Worm (Caenorhabditis elegans) whole organism, late embryonic: ENCODE measurements around the gene twk-24.

Experiments
- C08G9.2 ChIP-seq: sonication (generic microtip); optimal IDR thresholded peaks from 2 replicates; lab custom pipeline; 2016; ENCODE audit warnings: mild to moderate bottlenecking, missing genetic modification characterization, moderate library complexity, missing compliant biosample characterization
- F13H6.1 ChIP-seq: sonication (generic microtip); optimal IDR thresholded peaks from 2 replicates; lab custom pipeline; 2016; ENCODE audit warnings: missing genetic modification characterization, missing compliant biosample characterization
- K02D7.2 ChIP-seq: sonication (generic microtip); optimal IDR thresholded peaks from 2 replicates; lab custom pipeline; 2017; ENCODE audit warnings: mild to moderate bottlenecking, missing genetic modification characterization, missing compliant biosample characterization
- Y22D7AL.16 ChIP-seq: sonication (generic microtip); optimal IDR thresholded peaks from 2 replicates; lab custom pipeline; 2016; ENCODE audit warnings: missing genetic modification characterization, missing compliant biosample characterization
- ahr-1 ChIP-seq: sonication (generic microtip); optimal IDR thresholded peaks from 2 replicates; lab custom pipeline; 2016; ENCODE audit warnings: missing genetic modification characterization, missing compliant biosample characterization
- ama-1 ChIP-seq: fragments of 150-350 bp; optimal IDR thresholded peaks from 2 replicates; lab custom pipeline; 2014
- ceh-2 ChIP-seq: sonication (generic microtip); optimal IDR thresholded peaks from 2 replicates; lab custom pipeline; 2016; ENCODE audit warnings: missing genotype, missing genetic modification characterization, missing compliant biosample characterization
- ceh-24 ChIP-seq: sonication (generic microtip); optimal IDR thresholded peaks from 2 replicates; lab custom pipeline; 2016; ENCODE audit warnings: mild to moderate bottlenecking, missing genetic modification characterization, missing compliant biosample characterization
- ceh-30 ChIP-seq: fragments of 150-350 bp; optimal IDR thresholded peaks from 2 replicates; lab custom pipeline; 2014; ENCODE audit warnings: missing biosample characterization, missing genetic modification characterization
- ceh-31 ChIP-seq: sonication (generic microtip); optimal IDR thresholded peaks from 2 replicates; lab custom pipeline; 2016; ENCODE audit warnings: missing genetic modification characterization, missing compliant biosample characterization
- ceh-45 ChIP-seq: fragments of 200-800 bp; sonication (Bioruptor generic); IDR thresholded peaks from 2 replicates; pipeline ENCODE4 v1.3.6; 2022; ENCODE audit warnings: missing genetic modification reagents, missing genetic modification characterization, missing compliant biosample characterization
- ceh-48 ChIP-seq: sonication (generic microtip); optimal IDR thresholded peaks from 2 replicates; lab custom pipeline; 2016; ENCODE audit warnings: missing genetic modification characterization, inconsistent platforms, missing compliant biosample characterization
- che-1 ChIP-seq: sonication (generic microtip); optimal IDR thresholded peaks from 2 replicates; lab custom pipeline; 2016; ENCODE audit warnings: mild to moderate bottlenecking, missing genetic modification characterization, missing compliant biosample characterization
- dmd-4 ChIP-seq: sonication (generic microtip); optimal IDR thresholded peaks from 2 replicates; lab custom pipeline; 2016; ENCODE audit warnings: borderline replicate concordance, missing genetic modification characterization, missing compliant biosample characterization
- elt-2 ChIP-seq: sonication (generic microtip); optimal IDR thresholded peaks from 2 replicates; lab custom pipeline; 2016; ENCODE audit warnings: missing genetic modification reagents, missing genetic modification characterization, missing compliant biosample characterization
- elt-4 ChIP-seq: sonication (generic microtip); optimal IDR thresholded peaks from 2 replicates; lab custom pipeline; 2016; ENCODE audit warnings: missing genetic modification characterization, missing compliant biosample characterization
- eyg-1 ChIP-seq: sonication (generic microtip); optimal IDR thresholded peaks from 2 replicates; lab custom pipeline; 2016; ENCODE audit warnings: missing genotype, missing genetic modification characterization, missing compliant biosample characterization
- fax-1 ChIP-seq: sonication (generic microtip); optimal IDR thresholded peaks from 2 replicates; lab custom pipeline; 2016; ENCODE audit warnings: missing genotype, missing genetic modification characterization, missing compliant biosample characterization
- fkh-10 ChIP-seq: fragments of 150-350 bp; optimal IDR thresholded peaks from 2 replicates; lab custom pipeline; 2014; ENCODE audit warnings: missing biosample characterization, missing genetic modification reagents, missing genetic modification characterization
- fkh-6 ChIP-seq: sonication (generic microtip); optimal IDR thresholded peaks from 2 replicates; lab custom pipeline; 2016; ENCODE audit warnings: missing genetic modification characterization, missing compliant biosample characterization
- hlh-30 ChIP-seq: sonication (generic microtip); optimal IDR thresholded peaks from 2 replicates; lab custom pipeline; 2017; ENCODE audit warnings: antibody characterized with exemption, missing genetic modification characterization, missing compliant biosample characterization; ENCODE audit not compliant: insufficient read depth
- hlh-6 ChIP-seq: sonication (generic microtip); optimal IDR thresholded peaks from 2 replicates; lab custom pipeline; 2016; ENCODE audit warnings: missing genotype, missing genetic modification characterization, missing compliant biosample characterization
- hlh-8 ChIP-seq: sonication (generic microtip); optimal IDR thresholded peaks from 2 replicates; lab custom pipeline; 2016; ENCODE audit warnings: missing genotype, missing genetic modification characterization, missing compliant biosample characterization
- lim-6 ChIP-seq: sonication (generic microtip); optimal IDR thresholded peaks from 2 replicates; lab custom pipeline; 2016; ENCODE audit warnings: missing genetic modification characterization, missing compliant biosample characterization
- lin-11 ChIP-seq: fragments of 200-800 bp; sonication (Bioruptor generic); optimal IDR thresholded peaks from 2 replicates; lab custom pipeline; 2018; ENCODE audit warnings: mild to moderate bottlenecking, missing genetic modification characterization, missing compliant biosample characterization
- npax-4 ChIP-seq: sonication (generic microtip); optimal IDR thresholded peaks from 2 replicates; lab custom pipeline; 2016; ENCODE audit warnings: missing genetic modification characterization, missing compliant biosample characterization
- odd-2 ChIP-seq: sonication (generic microtip); optimal IDR thresholded peaks from 2 replicates; lab custom pipeline; 2017; ENCODE audit warnings: antibody characterized with exemption, mild to moderate bottlenecking, missing genetic modification characterization, missing compliant biosample characterization
- pax-1 ChIP-seq: fragments of 150-350 bp; optimal IDR thresholded peaks from 2 replicates; lab custom pipeline; 2014; ENCODE audit warnings: missing biosample characterization, missing genetic modification characterization
- pha-2 ChIP-seq: sonication (generic microtip); optimal IDR thresholded peaks from 2 replicates; lab custom pipeline; 2017; ENCODE audit warnings: mild to moderate bottlenecking, missing genetic modification characterization, missing compliant biosample characterization
- pqm-1 ChIP-seq: sonication (generic microtip); optimal IDR thresholded peaks from 2 replicates; lab custom pipeline; 2016; ENCODE audit warnings: missing genetic modification characterization, missing compliant biosample characterization
- ref-2 ChIP-seq: sonication (generic microtip); optimal IDR thresholded peaks from 2 replicates; lab custom pipeline; 2016; ENCODE audit warnings: missing genetic modification characterization, missing compliant biosample characterization
- rnt-1 ChIP-seq: sonication (generic microtip); optimal IDR thresholded peaks from 2 replicates; lab custom pipeline; 2016; ENCODE audit warnings: missing genetic modification characterization, missing compliant biosample characterization
- sdc-2 ChIP-seq: sonication (generic microtip); optimal IDR thresholded peaks from 2 replicates; lab custom pipeline; 2016; ENCODE audit warnings: missing genotype, missing genetic modification characterization, missing compliant biosample characterization
- sox-2 ChIP-seq: fragments of 200-800 bp; sonication (Bioruptor generic); IDR thresholded peaks from 2 replicates; pipeline ENCODE4 v1.3.6; 2022; ENCODE audit warnings: missing genetic modification reagents, missing genetic modification characterization, missing compliant biosample characterization
- sox-4 ChIP-seq: sonication (generic microtip); optimal IDR thresholded peaks from 2 replicates; lab custom pipeline; 2017; ENCODE audit warnings: mild to moderate bottlenecking, missing genetic modification characterization, inconsistent platforms, missing compliant biosample characterization
- tbx-2 ChIP-seq: sonication (generic microtip); optimal IDR thresholded peaks from 2 replicates; lab custom pipeline; 2016; ENCODE audit warnings: missing genetic modification characterization, missing compliant biosample characterization
- tbx-7 ChIP-seq: sonication (generic microtip); optimal IDR thresholded peaks from 2 replicates; lab custom pipeline; 2016; ENCODE audit warnings: missing genotype, missing genetic modification characterization, missing compliant biosample characterization
- unc-42 ChIP-seq: sonication (generic microtip); optimal IDR thresholded peaks from 2 replicates; lab custom pipeline; 2016; ENCODE audit warnings: missing genotype, missing genetic modification characterization, missing compliant biosample characterization
- unc-86 ChIP-seq: sonication (generic microtip); optimal IDR thresholded peaks from 2 replicates; lab custom pipeline; 2016; ENCODE audit warnings: missing genetic modification characterization, missing compliant biosample characterization
- zip-5 ChIP-seq: sonication (generic microtip); optimal IDR thresholded peaks from 2 replicates; lab custom pipeline; 2016; ENCODE audit warnings: missing genetic modification characterization, missing compliant biosample characterization
- ztf-16 ChIP-seq: sonication (generic microtip); optimal IDR thresholded peaks from 2 replicates; lab custom pipeline; 2017; ENCODE audit warnings: missing genetic modification characterization, missing compliant biosample characterization

twk-24 gene

DNA sequence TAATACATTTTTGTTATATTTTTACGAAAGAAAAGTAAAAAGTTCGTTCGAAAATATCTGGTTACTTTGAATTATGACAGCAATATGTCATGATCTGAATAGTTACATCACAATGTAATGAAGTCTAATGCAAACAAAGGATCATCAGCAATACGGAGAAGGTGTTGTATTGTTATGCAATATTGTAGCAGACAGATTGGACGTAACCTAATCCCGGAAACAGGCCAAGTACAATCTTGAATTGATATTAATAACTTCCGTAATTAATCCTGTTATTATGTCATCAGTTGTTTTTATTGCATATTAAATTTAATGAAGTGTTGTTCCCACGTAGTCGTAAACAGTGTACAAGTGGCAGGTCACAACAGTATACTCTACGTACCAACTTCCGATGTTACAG lies 12.4 kb upstream of the twk-24 start:
- TF ChIP-seq sox-2 (GFP tag; lab: Robert Waterston, UW): no peak
- TF ChIP-seq tbx-7 (tag; lab: Kevin White, UChicago): no peak
- TF ChIP-seq ztf-16 (tag; lab: Kevin White, UChicago): no peak
- TF ChIP-seq sox-4 (tag; lab: Kevin White, UChicago): no peak
- no peak for TF ChIP-seq che-1
- no peak for TF ChIP-seq fax-1 (tag; lab: Kevin White, UChicago)
- TF ChIP-seq unc-86 (tag; lab: Kevin White, UChicago): no peak
- no peak for TF ChIP-seq elt-4
- no peak for TF ChIP-seq npax-4
- TF ChIP-seq K02D7.2 (tag; lab: Kevin White, UChicago): no peak
- no peak for TF ChIP-seq zip-5 (tag; lab: Kevin White, UChicago)
- no peak for TF ChIP-seq ama-1 (lab: Kevin White, UChicago)
- TF ChIP-seq elt-2: no peak
- TF ChIP-seq eyg-1 (tag; lab: Kevin White, UChicago): no peak
- TF ChIP-seq ahr-1 (tag; lab: Kevin White, UChicago): no peak

ce11 chrV:12276946-12277345 lies 7.8 kb upstream of the twk-24 start, which contains the start of gene bnc-1:
bnc-1 (minus strand) TSS chrV:12277046.
- TF ChIP-seq hlh-30: no peak

DNA sequence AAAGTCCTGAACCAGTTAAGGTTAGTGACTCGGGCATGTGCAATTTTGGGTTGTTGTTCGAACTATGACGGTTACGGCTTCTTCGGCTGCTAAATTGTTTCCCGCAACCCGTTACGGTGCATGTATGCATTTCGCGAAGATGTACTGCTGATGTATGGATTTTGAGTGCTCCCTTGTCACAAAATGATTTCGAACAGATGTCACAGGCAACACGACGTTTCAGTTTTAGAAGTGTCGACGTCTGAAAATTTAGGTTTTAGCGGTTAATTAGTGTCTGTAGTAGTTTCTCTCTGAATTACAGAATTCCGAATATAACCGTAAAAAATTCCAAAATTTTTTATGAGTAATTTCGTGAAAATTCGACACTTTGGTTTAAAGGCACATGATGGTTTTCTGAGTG lies 6.6 kb upstream of the twk-24 start:
- no peak for TF ChIP-seq hlh-8

DNA sequence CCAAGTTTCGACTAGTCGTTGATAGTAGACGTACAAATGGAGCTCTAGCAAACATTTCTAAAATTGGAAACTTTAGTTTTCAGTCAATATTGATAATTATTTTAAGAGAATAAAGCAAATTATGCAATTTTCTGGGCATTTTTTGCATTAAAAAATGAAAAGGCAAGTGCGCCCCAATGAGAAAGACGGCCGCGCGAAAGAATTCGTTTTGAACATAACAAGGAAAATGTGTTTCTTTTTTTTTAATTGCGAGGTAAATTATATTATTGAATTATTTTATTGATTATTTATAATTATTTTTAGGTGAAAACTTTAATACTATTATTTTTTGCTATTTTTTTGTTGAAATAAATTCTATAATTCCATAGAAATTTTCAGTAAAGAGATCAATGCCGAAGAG lies 2.4 kb upstream of the twk-24 start, which contains the start of the genes tsfm-1 and capg-2:
Gene tsfm-1 (minus strand): TSS at position 57 of the 400 bp plus-strand sequence.
Gene capg-2 (plus strand): TSS at position 379 of the 400 bp plus-strand sequence.
- TF ChIP-seq fkh-6 (no peak), Y22D7AL.16 (no peak), odd-2 (tag; lab: Kevin White, UChicago) (no peak), sox-2 (GFP tag; lab: Robert Waterston, UW) (no peak), ahr-1 (tag; lab: Kevin White, UChicago) (no peak), pha-2 (no peak), pax-1 (tag; lab: Kevin White, UChicago) (no peak), ceh-31 (tag; lab: Kevin White, UChicago) (no peak), tbx-2 (tag; lab: Kevin White, UChicago) (no peak), ama-1 (lab: Kevin White, UChicago) (no peak), sdc-2 (tag; lab: Kevin White, UChicago) (no peak), unc-42 (no peak), fkh-10 (GFP tag; lab: Kevin White, UChicago) (no peak), lim-6 (tag; lab: Kevin White, UChicago) (no peak), fax-1 (tag; lab: Kevin White, UChicago) (no peak), rnt-1 (tag; lab: Kevin White, UChicago) (no peak)
- TF ChIP-seq, all 69 proteins: peak for 0

DNA sequence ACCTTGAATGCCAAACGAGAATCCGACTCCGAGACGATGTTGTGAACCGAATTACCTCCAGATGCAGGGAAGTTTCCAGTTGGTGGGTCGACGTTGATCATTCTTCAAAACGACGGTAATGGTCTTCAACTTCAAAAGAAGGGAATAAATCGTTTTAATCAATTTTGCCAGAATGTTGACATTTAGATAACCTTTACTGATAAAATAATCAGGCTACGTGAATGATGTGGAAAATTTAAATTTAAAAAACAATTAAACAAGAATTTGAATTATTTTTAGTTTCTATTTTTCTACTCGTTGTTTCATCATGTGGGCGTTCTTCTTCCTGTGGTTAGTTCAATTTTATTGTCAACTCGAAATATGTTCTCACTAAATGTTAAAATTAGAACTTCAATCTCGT lies 5.4 kb downstream of the twk-24 start, which contains the start of gene ssp-35:
Gene ssp-35 (minus strand): TSS at position 101 of the 400 bp plus-strand sequence.
- TF ChIP-seq che-1: no peak
- no peak for TF ChIP-seq odd-2 (tag; lab: Kevin White, UChicago)
- TF ChIP-seq pax-1 (tag; lab: Kevin White, UChicago): no peak
- TF ChIP-seq tbx-7 (tag; lab: Kevin White, UChicago): no peak
- TF ChIP-seq npax-4: no peak
- no peak for TF ChIP-seq pha-2
- TF ChIP-seq hlh-8: no peak
- TF ChIP-seq fkh-10 (GFP tag; lab: Kevin White, UChicago): no peak
- no peak for TF ChIP-seq rnt-1 (tag; lab: Kevin White, UChicago)
- no peak for TF ChIP-seq ceh-2
- no peak for TF ChIP-seq lin-11

- TF ChIP-seq sdc-2 (tag; lab: Kevin White, UChicago) (no peak), C08G9.2 (no peak), rnt-1 (tag; lab: Kevin White, UChicago) (no peak), fax-1 (tag; lab: Kevin White, UChicago) (no peak), ceh-30 (tag; lab: Kevin White, UChicago) (no peak), ceh-45 (no peak), dmd-4 (tag; lab: Kevin White, UChicago) (no peak), F13H6.1 (tag; lab: Kevin White, UChicago) (no peak), ceh-24 (no peak), hlh-6 (tag; lab: Kevin White, UChicago) (no peak), pqm-1 (tag; lab: Kevin White, UChicago) (no peak), ref-2 (tag; lab: Kevin White, UChicago) (no peak), ceh-48 (tag; lab: Kevin White, UChicago) (no peak)
These were observed 7.7 kb downstream of the twk-24 start, which contains the start of gene tbb-6 for ce11 chrV:12261377-12261776. tbb-6 (plus strand) TSS chrV:12261531.
